Worm (Caenorhabditis elegans): ENCODE results near the gene Y54G9A.9.

Gene Y54G9A.9

ce11 chrII:13732577-13732976, 3.1 kb downstream of the Y54G9A.9 start:
- no peak for TF ChIP-seq mab-5 (tag; optimal IDR thresholded peaks at IDR 0.05)
- no peak for TF ChIP-seq blmp-1 (tag; optimal IDR thresholded peaks at IDR 0.05; ENCODE audit: insufficient read depth)
- TF ChIP-seq nhr-129 (tag; optimal IDR thresholded peaks at IDR 0.05): peak; percentile 25
- no peak for TF ChIP-seq mbf-1 (tag; optimal IDR thresholded peaks at IDR 0.05)
- no peak for TF ChIP-seq gmeb-1 (tag; optimal IDR thresholded peaks at IDR 0.05)
- no peak for TF ChIP-seq nhr-21 (tag; optimal IDR thresholded peaks at IDR 0.05)
- TF ChIP-seq ztf-1 (GFP tag; conservative IDR thresholded peaks at IDR 0.05): no peak

ce11 chrII:13736089-13736488, 6.6 kb downstream of the Y54G9A.9 start, which contains the start of gene R06B9.5:
R06B9.5 (plus strand) TSS chrII:13736320.
- TF ChIP-seq gmeb-1 (tag; optimal IDR thresholded peaks at IDR 0.05) (no peak), peb-1 (tag; optimal IDR thresholded peaks at IDR 0.05) (no peak), ztf-1 (GFP tag; conservative IDR thresholded peaks at IDR 0.05) (no peak), sma-3 (GFP tag; optimal IDR thresholded peaks at IDR 0.05) (no peak)

- TF ChIP-seq ztf-4 (tag; optimal IDR thresholded peaks at IDR 0.05): no peak
- peak; percentile 14 for TF ChIP-seq nhr-129 (tag; optimal IDR thresholded peaks at IDR 0.05)
- peak; percentile 1 for TF ChIP-seq crh-2 (tag; optimal IDR thresholded peaks at IDR 0.05)
- peak; percentile 63 for TF ChIP-seq sma-9 (GFP tag; optimal IDR thresholded peaks at IDR 0.05)
- TF ChIP-seq sma-9 (tag; optimal IDR thresholded peaks at IDR 0.05): no peak
- no peak for TF ChIP-seq F13H6.1 (tag; optimal IDR thresholded peaks at IDR 0.05)
- no peak for TF ChIP-seq C34F6.9 (tag; optimal IDR thresholded peaks at IDR 0.05)
- TF ChIP-seq fos-1 (tag; optimal IDR thresholded peaks at IDR 0.05): peak; percentile 22
- peak; percentile 62 for TF ChIP-seq sma-3 (GFP tag; optimal IDR thresholded peaks at IDR 0.05)
- TF ChIP-seq nhr-23 (tag; optimal IDR thresholded peaks at IDR 0.05): no peak
- TF ChIP-seq blmp-1 (tag; optimal IDR thresholded peaks at IDR 0.05; ENCODE audit: insufficient read depth): no peak
- no peak for TF ChIP-seq lin-13 (GFP tag; optimal IDR thresholded peaks at IDR 0.05)
- no peak for TF ChIP-seq R02D3.7 (tag; optimal IDR thresholded peaks at IDR 0.05)
Measured at ce11 chrII:13736906-13737305, 7.4 kb downstream of the Y54G9A.9 start.

ce11 chrII:13737751-13738525, 8.4 kb downstream of the Y54G9A.9 start:
- TF ChIP-seq lin-13 (GFP tag; optimal IDR thresholded peaks at IDR 0.05) (no peak), nhr-21 (tag; optimal IDR thresholded peaks at IDR 0.05) (peak; percentile 51), ama-1 (optimal IDR thresholded peaks at IDR 0.05) (peak; percentile 1), sma-3 (GFP tag; optimal IDR thresholded peaks at IDR 0.05) (peak; percentile 58), dmd-4 (tag; optimal IDR thresholded peaks at IDR 0.05) (no peak)

ce11 chrII:13739423-13739822, 9.9 kb downstream of the Y54G9A.9 start:
- TF ChIP-seq aly-2 (tag; optimal IDR thresholded peaks at IDR 0.05): no peak
- no peak for TF ChIP-seq egl-27 (tag; optimal IDR thresholded peaks at IDR 0.05)
- peak; percentile 12 for TF ChIP-seq nhr-129 (tag; optimal IDR thresholded peaks at IDR 0.05)
- TF ChIP-seq elt-1 (tag; optimal IDR thresholded peaks at IDR 0.05): no peak
- no peak for TF ChIP-seq ZK546.5 (tag; optimal IDR thresholded peaks at IDR 0.05)
- peak; percentile 23 for TF ChIP-seq unc-55 (GFP tag; optimal IDR thresholded peaks at IDR 0.05)
- no peak for TF ChIP-seq alr-1 (tag; optimal IDR thresholded peaks at IDR 0.05)
- TF ChIP-seq lsy-2 (tag; optimal IDR thresholded peaks at IDR 0.05): peak in 1 of 2 experiments; percentile 22
- TF ChIP-seq nhr-25 (tag; optimal IDR thresholded peaks at IDR 0.05): peak; percentile 7

ce11 chrII:13741449-13741848, 11.9 kb downstream of the Y54G9A.9 start, which contains the start of gene mig-14:
mig-14 (plus strand) TSS chrII:13741738.
- TF ChIP-seq ZK546.5 (tag; optimal IDR thresholded peaks at IDR 0.05): no peak
- no peak for TF ChIP-seq nhr-77 (tag; optimal IDR thresholded peaks at IDR 0.05)
- no peak for TF ChIP-seq lin-11 (tag; optimal IDR thresholded peaks at IDR 0.05)
- no peak for TF ChIP-seq egl-27 (tag; optimal IDR thresholded peaks at IDR 0.05)
- no peak for TF ChIP-seq nhr-237 (tag; optimal IDR thresholded peaks at IDR 0.05)
- TF ChIP-seq lsy-2 (tag; optimal IDR thresholded peaks at IDR 0.05): no peak
- TF ChIP-seq lin-13 (GFP tag; optimal IDR thresholded peaks at IDR 0.05): no peak
- TF ChIP-seq fos-1 (tag; optimal IDR thresholded peaks at IDR 0.05): no peak
- TF ChIP-seq F13H6.1 (tag; optimal IDR thresholded peaks at IDR 0.05): no peak
- no peak for TF ChIP-seq ztf-11 (tag; optimal IDR thresholded peaks at IDR 0.05)
- TF ChIP-seq alr-1 (tag; optimal IDR thresholded peaks at IDR 0.05): no peak
- TF ChIP-seq unc-39 (tag; optimal IDR thresholded peaks at IDR 0.05): no peak
- no peak for TF ChIP-seq nhr-129 (tag; optimal IDR thresholded peaks at IDR 0.05)
- TF ChIP-seq Y55F3AM.14 (GFP tag; optimal IDR thresholded peaks at IDR 0.05): no peak
- TF ChIP-seq ztf-4 (tag; optimal IDR thresholded peaks at IDR 0.05): no peak
- TF ChIP-seq mab-5 (tag; optimal IDR thresholded peaks at IDR 0.05): no peak
- TF ChIP-seq sem-4 (tag; optimal IDR thresholded peaks at IDR 0.05): no peak

All from whole organism, L2 larva.